Worm (Caenorhabditis elegans) whole organism, young adult: Measurements from ENCODE around the gene C54G10.1.

Source experiments
- B0336.3 ChIP-seq: fragments of 200-800 bp; sonication (Bioruptor generic); IDR thresholded peaks from 2 replicates; pipeline ENCODE4 v1.3.6; 2022; ENCODE audit warnings: missing genetic modification characterization, missing compliant biosample characterization
- D2030.7 ChIP-seq: fragments of 200-800 bp; sonication (Bioruptor generic); IDR thresholded peaks from 2 replicates; pipeline ENCODE4 v1.3.6; 2022; ENCODE audit warnings: missing genetic modification reagents, missing genetic modification characterization, missing compliant biosample characterization
- F55B11.4 ChIP-seq: sonication (generic microtip); optimal IDR thresholded peaks from 2 replicates; lab custom pipeline; 2016; ENCODE audit warnings: missing compliant biosample characterization, missing genetic modification characterization, borderline replicate concordance; ENCODE audit not compliant: insufficient read depth
- F57A8.1 ChIP-seq: fragments of 200-800 bp; sonication (Bioruptor generic); optimal IDR thresholded peaks from 2 replicates; lab custom pipeline; 2018; ENCODE audit warnings: mild to moderate bottlenecking, missing genetic modification characterization, moderate library complexity, missing compliant biosample characterization
- F57C9.4 ChIP-seq: sonication (generic microtip); optimal IDR thresholded peaks from 2 replicates; lab custom pipeline; 2017; ENCODE audit warnings: mild to moderate bottlenecking, missing genetic modification characterization, missing compliant biosample characterization
- K11D2.4 ChIP-seq: fragments of 200-800 bp; sonication (Bioruptor generic); IDR thresholded peaks from 2 replicates; pipeline ENCODE4 v1.3.6; 2022; ENCODE audit warnings: missing genetic modification reagents, missing genetic modification characterization, missing compliant biosample characterization
- Y53G8AR.9 ChIP-seq: fragments of 200-800 bp; sonication (Bioruptor generic); conservative IDR thresholded peaks from 2 replicates; pipeline ENCODE4 v1.3.6; 2022; ENCODE audit warnings: missing genetic modification reagents, missing genetic modification characterization, missing compliant biosample characterization
- Y95B8A.8 ChIP-seq: fragments of 200-800 bp; sonication (Bioruptor generic); IDR thresholded peaks from 2 replicates; pipeline ENCODE4 v1.3.6; 2022; ENCODE audit warnings: missing genetic modification reagents, missing genetic modification characterization, missing compliant biosample characterization
- ZK185.1 ChIP-seq: sonication (generic microtip); optimal IDR thresholded peaks from 2 replicates; lab custom pipeline; 2016; ENCODE audit warnings: mild to moderate bottlenecking, missing genetic modification characterization, missing compliant biosample characterization; ENCODE audit not compliant: poor library complexity, severe bottlenecking
- athp-1 ChIP-seq: sonication (generic microtip); optimal IDR thresholded peaks from 2 replicates; lab custom pipeline; 2017; ENCODE audit warnings: mild to moderate bottlenecking, missing genetic modification characterization, missing compliant biosample characterization
- attf-5 ChIP-seq: fragments of 200-800 bp; sonication (Bioruptor generic); optimal IDR thresholded peaks from 2 replicates; lab custom pipeline; 2018; ENCODE audit warnings: mild to moderate bottlenecking, missing genetic modification characterization, missing compliant biosample characterization
- attf-6 ChIP-seq: fragments of 200-800 bp; sonication (Bioruptor generic); IDR thresholded peaks from 2 replicates; pipeline ENCODE4 v1.3.6; 2022; ENCODE audit warnings: missing genetic modification reagents, missing genetic modification characterization, missing compliant biosample characterization
- bed-1 ChIP-seq: fragments of 200-800 bp; sonication (Bioruptor generic); IDR thresholded peaks from 2 replicates; pipeline ENCODE4 v1.3.6; 2022; ENCODE audit warnings: missing genetic modification reagents, missing genetic modification characterization, missing compliant biosample characterization
- ceh-79 ChIP-seq: sonication (generic microtip); optimal IDR thresholded peaks from 2 replicates; lab custom pipeline; 2017; ENCODE audit warnings: mild to moderate bottlenecking, missing genetic modification characterization, missing compliant biosample characterization
- ceh-91 ChIP-seq: fragments of 200-800 bp; sonication (Bioruptor generic); IDR thresholded peaks from 2 replicates; pipeline ENCODE4 v1.3.6; 2022; ENCODE audit warnings: missing genetic modification reagents, missing genetic modification characterization, missing compliant biosample characterization
- chd-7 ChIP-seq: sonication (generic microtip); optimal IDR thresholded peaks from 2 replicates; lab custom pipeline; 2016; ENCODE audit warnings: mild to moderate bottlenecking, missing genetic modification characterization, moderate library complexity, missing compliant biosample characterization
- dpl-1 ChIP-seq: fragments of 150-350 bp; optimal IDR thresholded peaks from 2 replicates; lab custom pipeline; 2014; ENCODE audit warnings: missing biosample characterization, missing genetic modification reagents, missing genetic modification characterization
- egl-18 ChIP-seq: fragments of 200-800 bp; sonication (Bioruptor generic); IDR thresholded peaks from 2 replicates; pipeline ENCODE4 v1.3.6; 2022; ENCODE audit warnings: missing genetic modification reagents, missing genetic modification characterization, missing compliant biosample characterization
- egl-44 ChIP-seq: fragments of 200-800 bp; sonication (Bioruptor generic); IDR thresholded peaks from 2 replicates; pipeline ENCODE4 v1.3.6; 2022; ENCODE audit warnings: missing genetic modification reagents, missing genetic modification characterization, missing compliant biosample characterization
- egrh-3 ChIP-seq: fragments of 200-800 bp; sonication (Bioruptor generic); IDR thresholded peaks from 2 replicates; pipeline ENCODE4 v1.3.6; 2022; ENCODE audit warnings: missing genetic modification reagents, missing genetic modification characterization, missing compliant biosample characterization
- him-1 ChIP-seq: sonication (generic microtip); optimal IDR thresholded peaks from 2 replicates; lab custom pipeline; 2016; ENCODE audit warnings: missing genotype, missing genetic modification reagents, missing genetic modification characterization, missing compliant biosample characterization
- hlh-26 ChIP-seq: fragments of 200-800 bp; sonication (Bioruptor generic); conservative IDR thresholded peaks from 2 replicates; pipeline ENCODE4 v1.3.6; 2022; ENCODE audit warnings: missing genetic modification reagents, missing genetic modification characterization, missing compliant biosample characterization
- hmg-1.2 ChIP-seq: fragments of 200-800 bp; sonication (Bioruptor generic); IDR thresholded peaks from 2 replicates; pipeline ENCODE4 v1.3.6; 2022; ENCODE audit warnings: missing genetic modification reagents, missing genetic modification characterization, missing compliant biosample characterization
- hmg-20 ChIP-seq: fragments of 200-800 bp; sonication (Bioruptor generic); IDR thresholded peaks from 2 replicates; pipeline ENCODE4 v1.3.6; 2022; ENCODE audit warnings: missing genetic modification reagents, missing genetic modification characterization, missing compliant biosample characterization
- hsf-1 ChIP-seq: fragments of 200-800 bp; sonication (Bioruptor generic); IDR thresholded peaks from 2 replicates; pipeline ENCODE4 v1.3.6; 2022; ENCODE audit warnings: missing genetic modification reagents, missing genetic modification characterization, missing compliant biosample characterization
- lin-54 ChIP-seq: fragments of 200-800 bp; sonication (Bioruptor generic); optimal IDR thresholded peaks from 2 replicates; lab custom pipeline; 2018; ENCODE audit warnings: mild to moderate bottlenecking, missing genetic modification characterization, missing compliant biosample characterization
- madf-3 ChIP-seq: fragments of 200-800 bp; sonication (Bioruptor generic); IDR thresholded peaks from 2 replicates; pipeline ENCODE4 v1.3.6; 2022; ENCODE audit warnings: missing genetic modification reagents, missing genetic modification characterization, missing compliant biosample characterization
- madf-6 ChIP-seq: fragments of 200-800 bp; sonication (Bioruptor generic); IDR thresholded peaks from 2 replicates; pipeline ENCODE4 v1.3.6; 2022; ENCODE audit warnings: missing genetic modification reagents, missing genetic modification characterization, missing compliant biosample characterization
- mxl-1 ChIP-seq: sonication (generic microtip); optimal IDR thresholded peaks from 2 replicates; lab custom pipeline; 2016; ENCODE audit warnings: missing genetic modification characterization, missing compliant biosample characterization
- nfya-1 ChIP-seq: sonication (generic microtip); optimal IDR thresholded peaks from 2 replicates; lab custom pipeline; 2017; ENCODE audit warnings: antibody characterized with exemption, missing compliant biosample characterization, missing genetic modification characterization, borderline replicate concordance; ENCODE audit not compliant: insufficient read depth
- nhr-179 ChIP-seq: sonication (generic microtip); optimal IDR thresholded peaks from 2 replicates; lab custom pipeline; 2016; ENCODE audit warnings: mild to moderate bottlenecking, missing genetic modification characterization, missing compliant biosample characterization
- nhr-27 ChIP-seq: fragments of 200-800 bp; sonication (Bioruptor generic); optimal IDR thresholded peaks from 2 replicates; lab custom pipeline; 2018; ENCODE audit warnings: mild to moderate bottlenecking, missing genetic modification characterization, moderate library complexity, missing compliant biosample characterization
- nhr-90 ChIP-seq: sonication (generic microtip); optimal IDR thresholded peaks from 2 replicates; lab custom pipeline; 2016; ENCODE audit warnings: missing genotype, mild to moderate bottlenecking, missing genetic modification characterization, missing compliant biosample characterization
- repo-1 ChIP-seq: sonication (generic microtip); optimal IDR thresholded peaks from 2 replicates; lab custom pipeline; 2017; ENCODE audit warnings: mild to moderate bottlenecking, missing genetic modification characterization, missing compliant biosample characterization
- rpc-1 ChIP-seq, 2 experiments: fragments of 150-350 bp in 1 of 2; sonication (generic microtip) in 1 of 2; optimal IDR thresholded peaks; 2 replicates each; lab custom pipeline; 2014 to 2018; ENCODE audit warnings: missing biosample characterization in 1 of 2, missing genetic modification characterization in 1 of 2, missing genetic modification reagents in 1 of 2, missing genotype in 1 of 2
- snpc-1.1 ChIP-seq: sonication (generic microtip); optimal IDR thresholded peaks from 2 replicates; lab custom pipeline; 2017; ENCODE audit warnings: missing genetic modification characterization, mild to moderate bottlenecking, missing compliant biosample characterization, antibody characterized with exemption, moderate library complexity, missing genotype, missing genetic modification reagents; ENCODE audit not compliant: insufficient read depth
- snpc-1.3 ChIP-seq: sonication (generic microtip); optimal IDR thresholded peaks from 2 replicates; lab custom pipeline; 2017; ENCODE audit warnings: missing genetic modification characterization, mild to moderate bottlenecking, missing compliant biosample characterization, antibody characterized with exemption, moderate library complexity, missing genotype, missing genetic modification reagents; ENCODE audit not compliant: insufficient read depth
- tbx-9 ChIP-seq: sonication (generic microtip); optimal IDR thresholded peaks from 2 replicates; lab custom pipeline; 2016; ENCODE audit warnings: borderline replicate concordance, missing genetic modification characterization, inconsistent platforms, missing compliant biosample characterization
- tlf-1 ChIP-seq: fragments of 200-800 bp; sonication (Bioruptor generic); optimal IDR thresholded peaks from 2 replicates; lab custom pipeline; 2018; ENCODE audit warnings: mild to moderate bottlenecking, missing genetic modification characterization, missing compliant biosample characterization
- unc-130 ChIP-seq: sonication (generic microtip); optimal IDR thresholded peaks from 2 replicates; lab custom pipeline; 2016; ENCODE audit warnings: missing genetic modification reagents, missing genetic modification characterization, missing compliant biosample characterization
- xnd-1 ChIP-seq: sonication (generic microtip); optimal IDR thresholded peaks from 2 replicates; lab custom pipeline; 2016; ENCODE audit warnings: missing genotype, missing genetic modification reagents, missing genetic modification characterization, missing compliant biosample characterization
- zim-3 ChIP-seq: sonication (generic microtip); optimal IDR thresholded peaks from 2 replicates; lab custom pipeline; 2017; ENCODE audit warnings: mild to moderate bottlenecking, missing genetic modification characterization, moderate library complexity, missing compliant biosample characterization
- ztf-3 ChIP-seq: fragments of 200-800 bp; sonication (Bioruptor generic); optimal IDR thresholded peaks from 2 replicates; lab custom pipeline; 2018; ENCODE audit warnings: mild to moderate bottlenecking, missing genetic modification characterization, missing compliant biosample characterization

The C54G10.1 gene

ce11 chrV:14599972-14600371, 40.9 kb upstream of the C54G10.1 start, which contains the start of gene glb-22:
glb-22 (plus strand) TSS chrV:14600272.
- TF ChIP-seq tbx-9 (tag; lab: Kevin White, UChicago) = no peak
- TF ChIP-seq, all 124 proteins: peak for 0

ce11 chrV:14603755-14604154, 37.1 kb upstream of the C54G10.1 start:
- TF ChIP-seq unc-130 (GFP tag; lab: Kevin White, UChicago) = no peak
- TF ChIP-seq egl-44 = no peak
- TF ChIP-seq egl-18 = no peak
- TF ChIP-seq F55B11.4 (tag; lab: Kevin White, UChicago) = no peak
- TF ChIP-seq lin-54 (GFP tag; lab: Kevin White, UChicago) = no peak
- TF ChIP-seq Y53G8AR.9 (GFP tag; lab: Robert Waterston, UW) = no peak
- no peak for TF ChIP-seq attf-6 (GFP tag; lab: Robert Waterston, UW)
- no peak for TF ChIP-seq tlf-1 (GFP tag; lab: Kevin White, UChicago)
- no peak for TF ChIP-seq ZK185.1 (tag; lab: Kevin White, UChicago)
- TF ChIP-seq attf-5 = no peak

DNA sequence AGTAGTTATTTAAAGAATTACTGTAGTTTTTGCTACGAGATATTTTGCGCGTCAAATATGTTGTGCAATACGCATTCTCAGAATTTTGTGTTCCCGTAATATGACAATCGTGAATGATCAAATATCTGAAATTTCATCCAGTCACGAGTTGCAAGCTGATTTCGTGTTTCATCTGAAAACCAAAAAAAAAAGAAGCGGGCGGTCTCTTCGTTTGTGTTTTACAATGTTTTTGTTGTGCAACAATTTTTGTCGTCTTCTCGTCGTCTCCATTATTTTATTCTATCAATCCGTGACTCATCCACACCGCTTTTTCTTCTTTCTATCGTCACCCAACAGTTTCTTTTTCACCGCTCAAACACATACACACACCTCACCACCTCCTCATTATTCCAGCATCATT, 31.3 kb upstream of the C54G10.1 start, which contains the start of gene R11H6.4:
R11H6.4 (plus strand) TSS at position 301 of the 400 bp plus-strand sequence.
- TF ChIP-seq chd-7 (tag; lab: Kevin White, UChicago) = no peak
- no peak for TF ChIP-seq F57C9.4 (tag; lab: Kevin White, UChicago)
- TF ChIP-seq mxl-1 (tag; lab: Kevin White, UChicago) = no peak
- TF ChIP-seq egrh-3 (GFP tag; lab: Robert Waterston, UW) = no peak
- no peak for TF ChIP-seq madf-3 (GFP tag; lab: Robert Waterston, UW)
- TF ChIP-seq repo-1 (tag; lab: Kevin White, UChicago) = no peak
- TF ChIP-seq ceh-79 (tag; lab: Kevin White, UChicago) = no peak
- no peak for TF ChIP-seq K11D2.4 (GFP tag; lab: Robert Waterston, UW)
- TF ChIP-seq ztf-3 (GFP tag; lab: Kevin White, UChicago) = no peak
- TF ChIP-seq attf-5 = no peak
- TF ChIP-seq nhr-179 (tag; lab: Kevin White, UChicago) = no peak
- no peak for TF ChIP-seq hsf-1
- no peak for TF ChIP-seq rpc-1 (optimal IDR thresholded peaks at IDR 0.05; lab: Kevin White, UChicago)
- no peak for TF ChIP-seq rpc-1 (tag; optimal IDR thresholded peaks at IDR 0.05; lab: Kevin White, UChicago)
- TF ChIP-seq nhr-90 (tag; lab: Kevin White, UChicago) = no peak
- TF ChIP-seq nfya-1 = no peak

- TF ChIP-seq hmg-20 (GFP tag; lab: Robert Waterston, UW) = no peak
- TF ChIP-seq F57A8.1 (GFP tag; lab: Kevin White, UChicago) = no peak
- TF ChIP-seq attf-5 = no peak
- no peak for TF ChIP-seq B0336.3 (GFP tag; lab: Robert Waterston, UW)
- TF ChIP-seq xnd-1 (tag; lab: Kevin White, UChicago) = no peak
- TF ChIP-seq dpl-1 (GFP tag; lab: Kevin White, UChicago) = no peak
- TF ChIP-seq athp-1 (tag; lab: Kevin White, UChicago) = no peak
- TF ChIP-seq hmg-1.2 (GFP tag; lab: Robert Waterston, UW) = no peak
Measured at ce11 chrV:14610781-14611180, 30.1 kb upstream of the C54G10.1 start.

- TF ChIP-seq him-1 (tag; lab: Kevin White, UChicago) (no peak), D2030.7 (GFP tag; lab: Robert Waterston, UW) (peak; percentile 8; the same call in 1 of the 2 replicates), snpc-1.3 (tag; lab: Kevin White, UChicago) (peak; percentile 42), zim-3 (tag; lab: Kevin White, UChicago) (no peak), nhr-27 (tag; lab: Kevin White, UChicago) (no peak), bed-1 (GFP tag; lab: Robert Waterston, UW) (no peak), hmg-20 (GFP tag; lab: Robert Waterston, UW) (no peak), madf-6 (GFP tag; lab: Robert Waterston, UW) (no peak; the same call in 1 of the 2 replicates), snpc-1.1 (peak; percentile 16), hlh-26 (GFP tag; lab: Robert Waterston, UW) (no peak), Y95B8A.8 (GFP tag; lab: Robert Waterston, UW) (no peak), ceh-91 (peak; percentile 58)
Measured at ce11 chrV:14612168-14612567, 28.7 kb upstream of the C54G10.1 start, which contains the start of the genes R11H6.5 and ccnk-1. R11H6.5 (minus strand) TSS chrV:14612222. ccnk-1 (plus strand) TSS chrV:14612548.
